Worm (Caenorhabditis elegans) whole organism, L4 larva: ENCODE results near the gene fbxb-60.

Experiments
- D1046.2 ChIP-seq: fragments of 200-800 bp; sonication (Bioruptor generic); IDR thresholded peaks from 2 replicates; pipeline ENCODE4 v1.3.6; 2022; ENCODE audit warnings: missing genetic modification characterization, missing compliant biosample characterization
- F49E8.2 ChIP-seq: sonication (generic microtip); optimal IDR thresholded peaks from 2 replicates; lab custom pipeline; 2016; ENCODE audit warnings: missing compliant biosample characterization, mild to moderate bottlenecking, missing genetic modification characterization, borderline replicate concordance
- Y48G9A.11 ChIP-seq: fragments of 200-800 bp; sonication (Bioruptor generic); IDR thresholded peaks from 2 replicates; pipeline ENCODE4 v1.3.6; 2022; ENCODE audit warnings: missing genetic modification reagents, missing genetic modification characterization, missing compliant biosample characterization
- ZK546.5 ChIP-seq, 2 experiments: sonication (generic microtip); optimal IDR thresholded peaks; 2 replicates each; lab custom pipeline; 2017; ENCODE audit warnings: missing biosample characterization in 2 of 2, missing genetic modification characterization in 2 of 2
- aha-1 ChIP-seq: fragments of 150-350 bp; peaks from one replicate; lab custom pipeline; 2014; ENCODE audit warnings: missing biosample characterization, missing genetic modification characterization
- aly-2 ChIP-seq: sonication (generic microtip); optimal IDR thresholded peaks from 2 replicates; lab custom pipeline; 2018; ENCODE audit warnings: missing biosample characterization, missing genetic modification characterization
- ceh-28 ChIP-seq: fragments of 150-350 bp; optimal IDR thresholded peaks from 2 replicates; lab custom pipeline; 2014; ENCODE audit warnings: missing biosample characterization, missing genetic modification reagents, missing genetic modification characterization
- ceh-32 ChIP-seq: sonication (generic microtip); optimal IDR thresholded peaks from 2 replicates; lab custom pipeline; 2016; ENCODE audit warnings: mild to moderate bottlenecking, missing genetic modification characterization, missing compliant biosample characterization; ENCODE audit not compliant: poor library complexity
- ctbp-1 ChIP-seq: fragments of 200-800 bp; sonication (Bioruptor generic); IDR thresholded peaks from 2 replicates; pipeline ENCODE4 v1.3.6; 2022; ENCODE audit warnings: missing genetic modification reagents, missing genetic modification characterization, missing compliant biosample characterization
- daf-12 ChIP-seq: fragments of 150-350 bp; optimal IDR thresholded peaks from 2 replicates; lab custom pipeline; 2014; ENCODE audit warnings: missing biosample characterization, missing genetic modification reagents, missing genetic modification characterization
- daf-16 ChIP-seq, 3 experiments: sonication (generic microtip); optimal IDR thresholded peaks; 2 replicates each; lab custom pipeline; 2016 to 2017; ENCODE audit warnings: missing genetic modification characterization in 3 of 3, missing genetic modification reagents in 3 of 3, mild to moderate bottlenecking in 2 of 3, missing compliant biosample characterization in 2 of 3, missing biosample characterization in 1 of 3, moderate library complexity in 1 of 3
- dmd-6 ChIP-seq: fragments of 200-800 bp; sonication (Bioruptor generic); IDR thresholded peaks from 2 replicates; pipeline ENCODE4 v1.3.6; 2022; ENCODE audit warnings: missing genetic modification reagents, missing genetic modification characterization, missing compliant biosample characterization
- dmd-8 ChIP-seq: fragments of 200-800 bp; sonication (Bioruptor generic); IDR thresholded peaks from 2 replicates; pipeline ENCODE4 v1.3.6; 2022; ENCODE audit warnings: missing genetic modification characterization, missing compliant biosample characterization
- lim-7 ChIP-seq: fragments of 200-800 bp; sonication (Bioruptor generic); IDR thresholded peaks from 2 replicates; pipeline ENCODE4 v1.3.6; 2022; ENCODE audit warnings: missing genetic modification characterization, missing compliant biosample characterization
- nhr-102 ChIP-seq: sonication (generic microtip); optimal IDR thresholded peaks from 2 replicates; lab custom pipeline; 2016; ENCODE audit warnings: mild to moderate bottlenecking, missing genetic modification characterization, moderate library complexity, missing compliant biosample characterization
- nhr-48 ChIP-seq: sonication (generic microtip); optimal IDR thresholded peaks from 2 replicates; lab custom pipeline; 2016; ENCODE audit warnings: mild to moderate bottlenecking, missing genetic modification characterization, missing compliant biosample characterization
- rbr-2 ChIP-seq: sonication (generic microtip); optimal IDR thresholded peaks from 2 replicates; lab custom pipeline; 2016; ENCODE audit warnings: missing genotype, missing genetic modification characterization, missing compliant biosample characterization
- unc-62 ChIP-seq, 3 experiments: fragments of 150-350 bp in 1 of 3; sonication (generic microtip); optimal IDR thresholded peaks in 2 of 3; peaks in 1 of 3; 1 replicate in 1 of 3; 2 replicates in 2 of 3; lab custom pipeline; 2014 to 2017; ENCODE audit warnings: missing biosample characterization in 3 of 3, missing genetic modification characterization in 3 of 3, missing genetic modification reagents in 3 of 3, missing genotype in 1 of 3
- vab-7 ChIP-seq: fragments of 200-800 bp; sonication (Bioruptor generic); IDR thresholded peaks from 2 replicates; pipeline ENCODE4 v1.3.6; 2022; ENCODE audit warnings: missing genetic modification reagents, missing genetic modification characterization, missing compliant biosample characterization
- zag-1 ChIP-seq: fragments of 150-350 bp; optimal IDR thresholded peaks from 2 replicates; lab custom pipeline; 2014; ENCODE audit warnings: missing biosample characterization, missing genetic modification characterization

Gene fbxb-60

DNA sequence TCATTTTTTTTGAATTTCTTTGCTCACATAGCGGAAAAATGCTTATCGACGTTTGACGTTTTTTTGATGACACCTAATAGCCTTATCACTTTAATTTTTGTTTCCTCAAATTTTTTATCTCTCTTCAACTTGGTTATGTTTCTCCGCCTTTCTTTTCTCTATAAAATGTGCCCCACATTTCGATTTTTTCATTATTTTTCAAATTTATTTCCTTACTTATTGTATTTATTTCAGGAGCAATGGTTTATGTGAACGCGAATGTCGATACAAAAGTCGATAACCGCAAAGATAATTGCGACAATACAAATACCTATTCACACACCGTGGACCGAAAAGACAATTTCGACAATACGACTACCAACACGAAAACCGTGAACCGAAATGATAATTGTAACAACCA is 22.8 kb downstream of the fbxb-60 start, which contains the start of gene sdz-6:
Gene sdz-6 (plus strand): TSS at position 229 of the 400 bp plus-strand sequence.
- TF ChIP-seq ceh-32 (tag; lab: Kevin White, UChicago) = no peak
- TF ChIP-seq lim-7 (GFP tag; lab: Robert Waterston, UW) = no peak
- TF ChIP-seq ZK546.5 (tag; optimal IDR thresholded peaks at IDR 0.05; lab: Kevin White, UChicago) = no peak
- peak; percentile 8; the same call in 1 of the 2 replicates for TF ChIP-seq dmd-6 (GFP tag; lab: Robert Waterston, UW)
- peak in 1 of 2 experiments; percentile 95 for TF ChIP-seq unc-62 (GFP tag; optimal IDR thresholded peaks at IDR 0.05 in 1 of 2; lab: Kevin White, UChicago)
- no peak for TF ChIP-seq unc-62 (tag; optimal IDR thresholded peaks at IDR 0.05; lab: Kevin White, UChicago)
- TF ChIP-seq rbr-2 = no peak
- TF ChIP-seq vab-7 (GFP tag; lab: Robert Waterston, UW) = no peak

- no peak for TF ChIP-seq F49E8.2
- no peak for TF ChIP-seq daf-16 (GFP tag; optimal IDR thresholded peaks at IDR 0.05; lab: Kevin White, UChicago)
- TF ChIP-seq daf-16 (tag; optimal IDR thresholded peaks at IDR 0.05; lab: Kevin White, UChicago) = no peak
These were observed 24.8 kb downstream of the fbxb-60 start, which contains the start of gene C43D7.4 for ce11 chrV:19322387-19322786. Gene C43D7.4, minus strand, starts transcription at chrV:19322487.

DNA sequence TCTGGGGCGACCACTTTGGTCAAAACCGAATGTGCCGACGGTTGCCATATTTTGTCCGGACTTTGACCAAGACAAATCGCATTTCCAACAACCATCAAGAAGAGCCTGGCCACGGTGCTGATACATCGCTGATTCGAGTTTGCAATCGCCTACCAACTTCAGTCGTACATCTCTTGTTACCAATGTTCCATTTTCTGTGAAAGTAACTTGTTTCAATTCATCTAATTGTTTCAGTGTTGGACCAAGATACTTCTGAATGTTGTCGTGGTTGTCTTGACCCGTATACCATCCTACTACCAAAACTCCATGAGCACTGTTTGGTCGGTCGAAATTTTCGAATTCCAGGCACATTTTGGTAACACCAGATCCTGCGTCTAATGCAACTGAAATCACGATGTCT is 27.8 kb downstream of the fbxb-60 start:
- TF ChIP-seq lim-7 (GFP tag; lab: Robert Waterston, UW) = 0 out of 2 replicates have a peak, but pooled peaks have one; percentile 37
- peak; percentile 77 for TF ChIP-seq aha-1
- no peak for TF ChIP-seq dmd-8 (GFP tag; lab: Robert Waterston, UW)
- TF ChIP-seq nhr-48 (tag; lab: Kevin White, UChicago) = no peak
- no peak for TF ChIP-seq aly-2
- TF ChIP-seq, all 104 proteins: peak for 2

DNA sequence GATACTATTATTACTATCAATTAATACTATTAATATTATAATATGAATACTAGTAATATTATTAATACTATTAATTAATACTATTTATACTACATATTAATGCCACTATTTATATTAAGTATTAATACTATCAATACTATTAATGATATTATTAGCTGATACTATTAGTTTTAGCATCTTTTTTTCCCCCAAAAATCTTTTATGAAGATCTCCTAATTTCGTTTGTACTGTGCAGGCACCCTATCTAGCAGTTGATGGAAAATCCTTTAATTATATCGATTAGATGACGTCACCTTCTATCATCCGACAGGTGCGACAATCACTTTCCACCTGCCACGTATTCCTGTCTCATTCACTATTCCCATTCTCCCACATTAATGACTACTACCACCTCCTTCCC is 31.7 kb downstream of the fbxb-60 start, which contains the start of gene fbxb-65:
Gene fbxb-65 (plus strand): TSS at position 301 of the 400 bp plus-strand sequence.
- TF ChIP-seq zag-1 (tag; lab: Kevin White, UChicago) (no peak), unc-62 (GFP tag; optimal IDR thresholded peaks at IDR 0.05 in 1 of 2; lab: Kevin White, UChicago) (peak in 1 of 2 experiments; percentile 13), unc-62 (tag; optimal IDR thresholded peaks at IDR 0.05; lab: Kevin White, UChicago) (no peak), daf-12 (no peak), D1046.2 (GFP tag; lab: Robert Waterston, UW) (no peak), nhr-102 (tag; lab: Kevin White, UChicago) (no peak), ctbp-1 (GFP tag; lab: Robert Waterston, UW) (no peak)

ce11 chrV:19337333-19337732 is 39.7 kb downstream of the fbxb-60 start:
- TF ChIP-seq Y48G9A.11 (no peak), ceh-28 (tag; lab: Kevin White, UChicago) (peak; percentile 62)
